Worm (Caenorhabditis elegans) whole organism, L3 larva: ENCODE results near the gene Y47D3A.1.
A peak's percentile ranks its signal among the peaks of the same experiment; 100 is the strongest.

ENCODE experiments used
- aly-2 ChIP-seq: fragments of 150-350 bp; optimal IDR thresholded peaks from 2 replicates; lab custom pipeline; 2014; ENCODE audit warnings: missing biosample characterization, missing genetic modification characterization
- ama-1 ChIP-seq: fragments of 150-350 bp; optimal IDR thresholded peaks from 2 replicates; lab custom pipeline; 2018
- ceh-28 ChIP-seq: fragments of 150-350 bp; optimal IDR thresholded peaks from 2 replicates; lab custom pipeline; 2014; ENCODE audit warnings: missing biosample characterization, missing genetic modification reagents, missing genetic modification characterization
- ceh-82 ChIP-seq: fragments of 150-350 bp; optimal IDR thresholded peaks from 2 replicates; lab custom pipeline; 2014; ENCODE audit warnings: missing biosample characterization, missing genetic modification characterization
- egl-27 ChIP-seq: sonication (generic microtip); optimal IDR thresholded peaks from 4 replicates; lab custom pipeline; 2017; ENCODE audit warnings: missing biosample characterization, missing genetic modification reagents, missing genetic modification characterization
- egl-5 ChIP-seq: fragments of 150-350 bp; optimal IDR thresholded peaks from 2 replicates; lab custom pipeline; 2017; ENCODE audit warnings: missing biosample characterization, missing genetic modification reagents, missing genetic modification characterization, inconsistent platforms
- elt-1 ChIP-seq: fragments of 150-350 bp; optimal IDR thresholded peaks from 2 replicates; lab custom pipeline; 2014; ENCODE audit warnings: missing biosample characterization, missing genetic modification characterization
- elt-2 ChIP-seq: sonication (generic microtip); optimal IDR thresholded peaks from 2 replicates; lab custom pipeline; 2016; ENCODE audit warnings: missing genetic modification reagents, mild to moderate bottlenecking, missing genetic modification characterization, missing compliant biosample characterization
- elt-3 ChIP-seq, 3 experiments: fragments of 150-350 bp in 1 of 3; sonication (generic microtip) in 2 of 3; optimal IDR thresholded peaks; 2 replicates in 2 of 3; 4 replicates in 1 of 3; lab custom pipeline; 2014 to 2017; ENCODE audit warnings: missing biosample characterization in 3 of 3, missing genetic modification characterization in 3 of 3
- fkh-10 ChIP-seq: sonication (generic microtip); optimal IDR thresholded peaks from 2 replicates; lab custom pipeline; 2017; ENCODE audit warnings: missing biosample characterization, missing genetic modification reagents, missing genetic modification characterization
- fos-1 ChIP-seq: fragments of 150-350 bp; optimal IDR thresholded peaks from 2 replicates; lab custom pipeline; 2014; ENCODE audit warnings: missing biosample characterization, missing genetic modification characterization
- hmg-11 ChIP-seq: sonication (generic microtip); optimal IDR thresholded peaks from 2 replicates; lab custom pipeline; 2016; ENCODE audit warnings: missing genetic modification characterization, missing compliant biosample characterization
- lin-15B ChIP-seq: fragments of 150-350 bp; optimal IDR thresholded peaks from 2 replicates; lab custom pipeline; 2014; ENCODE audit warnings: missing biosample characterization, missing genetic modification characterization
- lin-39 ChIP-seq: fragments of 150-350 bp; optimal IDR thresholded peaks from 2 replicates; lab custom pipeline; 2018; ENCODE audit warnings: missing biosample characterization, missing genetic modification reagents, missing genetic modification characterization
- mdl-1 ChIP-seq: fragments of 150-350 bp; optimal IDR thresholded peaks from 2 replicates; lab custom pipeline; 2014; ENCODE audit warnings: missing biosample characterization, missing genetic modification characterization
- nfya-1 ChIP-seq: sonication (generic microtip); optimal IDR thresholded peaks from 2 replicates; lab custom pipeline; 2017; ENCODE audit warnings: missing genetic modification characterization, mild to moderate bottlenecking, missing compliant biosample characterization, antibody characterized with exemption, moderate library complexity; ENCODE audit not compliant: insufficient read depth
- nhr-11 ChIP-seq: fragments of 150-350 bp; optimal IDR thresholded peaks from 2 replicates; lab custom pipeline; 2014; ENCODE audit warnings: missing biosample characterization, missing genetic modification characterization
- nhr-237 ChIP-seq: fragments of 150-350 bp; optimal IDR thresholded peaks from 2 replicates; lab custom pipeline; 2014; ENCODE audit warnings: missing biosample characterization, missing genetic modification characterization
- nhr-25 ChIP-seq: sonication (generic microtip); optimal IDR thresholded peaks from 2 replicates; lab custom pipeline; 2017; ENCODE audit warnings: missing biosample characterization, missing genetic modification characterization
- nhr-28 ChIP-seq: fragments of 150-350 bp; optimal IDR thresholded peaks from 2 replicates; lab custom pipeline; 2014; ENCODE audit warnings: missing biosample characterization, missing genetic modification characterization
- nhr-67 ChIP-seq: fragments of 150-350 bp; optimal IDR thresholded peaks from 2 replicates; lab custom pipeline; 2014; ENCODE audit warnings: missing biosample characterization, missing genetic modification characterization
- pha-4 ChIP-seq: fragments of 150-350 bp; optimal IDR thresholded peaks from 2 replicates; lab custom pipeline; 2014; ENCODE audit warnings: missing biosample characterization, missing genetic modification reagents, missing genetic modification characterization
- pqm-1 ChIP-seq: fragments of 150-350 bp; optimal IDR thresholded peaks from 2 replicates; lab custom pipeline; 2017; ENCODE audit warnings: missing biosample characterization, missing genetic modification characterization, inconsistent platforms
- sea-2 ChIP-seq: fragments of 150-350 bp; sonication (generic microtip); optimal IDR thresholded peaks from 4 replicates; lab custom pipeline; 2014; ENCODE audit warnings: missing biosample characterization, missing genetic modification reagents, missing genetic modification characterization
- skn-1 ChIP-seq: fragments of 150-350 bp; optimal IDR thresholded peaks from 2 replicates; lab custom pipeline; 2014; ENCODE audit warnings: missing biosample characterization, missing genetic modification characterization
- unc-39 ChIP-seq: sonication (generic microtip); optimal IDR thresholded peaks from 4 replicates; lab custom pipeline; 2017; ENCODE audit warnings: missing biosample characterization, missing genetic modification characterization
- unc-62 ChIP-seq: fragments of 150-350 bp; sonication (generic microtip); optimal IDR thresholded peaks from 4 replicates; lab custom pipeline; 2014; ENCODE audit warnings: missing biosample characterization, missing genetic modification reagents, missing genetic modification characterization
- zag-1 ChIP-seq: fragments of 150-350 bp; optimal IDR thresholded peaks from 2 replicates; lab custom pipeline; 2014; ENCODE audit warnings: missing biosample characterization, missing genetic modification characterization
- ztf-4 ChIP-seq: fragments of 150-350 bp; optimal IDR thresholded peaks from 2 replicates; lab custom pipeline; 2014; ENCODE audit warnings: missing biosample characterization, missing genetic modification characterization

Y47D3A.1 gene

ce11 chrIII:11185483-11186115 lies 44.0 kb upstream of the Y47D3A.1 start (continued):
- TF ChIP-seq egl-27 (tag; lab: Kevin White, UChicago) (peak; percentile 15), unc-62 (GFP tag; lab: Kevin White, UChicago) (no peak), nhr-25 (no peak), aly-2 (tag; lab: Kevin White, UChicago) (no peak), fkh-10 (GFP tag; lab: Kevin White, UChicago) (peak; percentile 73), ceh-28 (no peak)

- no peak for TF ChIP-seq pqm-1 (tag; lab: Kevin White, UChicago)
- TF ChIP-seq pha-4 (tag; lab: Kevin White, UChicago) = no peak
- no peak for TF ChIP-seq nhr-67 (tag; lab: Kevin White, UChicago)
- no peak for TF ChIP-seq elt-1 (tag; lab: Kevin White, UChicago)
- no peak for TF ChIP-seq egl-5
- TF ChIP-seq lin-39 (tag; lab: Kevin White, UChicago) = no peak
- no peak for TF ChIP-seq skn-1 (tag; lab: Kevin White, UChicago)
- no peak for TF ChIP-seq zag-1 (tag; lab: Kevin White, UChicago)
- no peak for TF ChIP-seq hmg-11 (tag; lab: Kevin White, UChicago)
- no peak for TF ChIP-seq nhr-237 (tag; lab: Kevin White, UChicago)
- no peak for TF ChIP-seq ceh-82 (tag; lab: Kevin White, UChicago)
- TF ChIP-seq ztf-4 = no peak
- TF ChIP-seq nhr-28 (tag; lab: Kevin White, UChicago) = no peak
- TF ChIP-seq lin-15B = no peak
- TF ChIP-seq elt-3 (tag; optimal IDR thresholded peaks at IDR 0.05; lab: Kevin White, UChicago) = no peak
- no peak for TF ChIP-seq nhr-11 (tag; lab: Kevin White, UChicago)
Observed at ce11 chrIII:11175642-11176217, 34.1 kb upstream of the Y47D3A.1 start.

- TF ChIP-seq hmg-11 (tag; lab: Kevin White, UChicago) = no peak
- peak; percentile 91 for TF ChIP-seq ceh-28
- no peak for TF ChIP-seq sea-2
- no peak for TF ChIP-seq nhr-11 (tag; lab: Kevin White, UChicago)
Observed at ce11 chrIII:11172232-11172713, 30.6 kb upstream of the Y47D3A.1 start.

- no peak for TF ChIP-seq sea-2
- no peak for TF ChIP-seq ceh-82 (tag; lab: Kevin White, UChicago)
Observed at ce11 chrIII:11170509-11170908, 28.9 kb upstream of the Y47D3A.1 start.

ce11 chrIII:11169680-11170079 lies 28.0 kb upstream of the Y47D3A.1 start:
- TF ChIP-seq skn-1 (tag; lab: Kevin White, UChicago) (no peak), elt-2 (tag; lab: Kevin White, UChicago) (no peak), hmg-11 (tag; lab: Kevin White, UChicago) (no peak), unc-39 (tag; lab: Kevin White, UChicago) (no peak), ama-1 (lab: Kevin White, UChicago) (no peak), lin-15B (no peak)

- TF ChIP-seq nfya-1 (tag; lab: Kevin White, UChicago) (peak; percentile 53), lin-15B (no peak)
Observed at ce11 chrIII:11157916-11158315, 16.3 kb upstream of the Y47D3A.1 start.

- TF ChIP-seq elt-1 (tag; lab: Kevin White, UChicago) = no peak
- no peak for TF ChIP-seq fos-1 (tag; lab: Kevin White, UChicago)
- no peak for TF ChIP-seq sea-2
- no peak for TF ChIP-seq aly-2 (tag; lab: Kevin White, UChicago)
- TF ChIP-seq mdl-1 = no peak
- TF ChIP-seq nhr-28 (tag; lab: Kevin White, UChicago) = no peak
- no peak for TF ChIP-seq elt-3 (tag; optimal IDR thresholded peaks at IDR 0.05; lab: Kevin White, UChicago)
- no peak for TF ChIP-seq hmg-11 (tag; lab: Kevin White, UChicago)
- no peak for TF ChIP-seq nfya-1 (tag; lab: Kevin White, UChicago)
- TF ChIP-seq nhr-11 (tag; lab: Kevin White, UChicago) = no peak
- no peak for TF ChIP-seq egl-27 (tag; lab: Kevin White, UChicago)
- no peak for TF ChIP-seq nhr-237 (tag; lab: Kevin White, UChicago)
- no peak for TF ChIP-seq skn-1 (tag; lab: Kevin White, UChicago)
Observed at ce11 chrIII:11157099-11157498, 15.5 kb upstream of the Y47D3A.1 start, which contains the start of gene Y47D3A.31. Y47D3A.31 (minus strand) TSS chrIII:11157199.
